Worm (Caenorhabditis elegans) whole organism, early embryonic: ENCODE results near the gene rbm-22.

Experiments
- aly-1 ChIP-seq: sonication (generic microtip); optimal IDR thresholded peaks from 2 replicates; lab custom pipeline; 2016; ENCODE audit warnings: missing genetic modification characterization, missing compliant biosample characterization
- ama-1 ChIP-seq: fragments of 150-350 bp; optimal IDR thresholded peaks from 2 replicates; lab custom pipeline; 2014
- ceh-13 ChIP-seq: fragments of 200-800 bp; sonication (Bioruptor generic); optimal IDR thresholded peaks from 2 replicates; lab custom pipeline; 2018; ENCODE audit warnings: mild to moderate bottlenecking, missing genetic modification characterization, missing compliant biosample characterization
- ceh-36 ChIP-seq: sonication (generic microtip); optimal IDR thresholded peaks from 2 replicates; lab custom pipeline; 2016; ENCODE audit warnings: missing genetic modification characterization, inconsistent platforms, missing compliant biosample characterization
- flt-1 ChIP-seq: fragments of 200-800 bp; sonication (Bioruptor generic); IDR thresholded peaks from 2 replicates; pipeline ENCODE4 v1.3.6; 2022; ENCODE audit warnings: missing genetic modification characterization, missing compliant biosample characterization
- hmbx-1 ChIP-seq: sonication (generic microtip); optimal IDR thresholded peaks from 2 replicates; lab custom pipeline; 2016; ENCODE audit warnings: mild to moderate bottlenecking, missing genetic modification characterization, missing compliant biosample characterization
- pes-1 ChIP-seq: fragments of 200-800 bp; sonication (Bioruptor generic); IDR thresholded peaks from 2 replicates; pipeline ENCODE4 v1.3.6; 2022; ENCODE audit warnings: missing genetic modification reagents, missing genetic modification characterization, missing compliant biosample characterization
- sea-1 ChIP-seq: fragments of 200-800 bp; sonication (Bioruptor generic); conservative IDR thresholded peaks from 2 replicates; pipeline ENCODE4 v1.3.6; 2022; ENCODE audit warnings: missing genetic modification characterization, missing compliant biosample characterization

- TF ChIP-seq flt-1 (GFP tag; lab: Robert Waterston, UW) (no peak), aly-1 (no peak), pes-1 (GFP tag; lab: Robert Waterston, UW) (no peak), hmbx-1 (tag; lab: Kevin White, UChicago) (no peak), ceh-13 (GFP tag; lab: Kevin White, UChicago) (no peak), ama-1 (lab: Kevin White, UChicago) (no peak), ceh-36 (no peak), sea-1 (no peak)
Observed at ce11 chrIV:10887285-10887684, 26.1 kb downstream of the rbm-22 start, which contains the start of gene F13E9.16.
